Fruit fly (Drosophila melanogaster): ENCODE results near the gene Pak3.
A peak's percentile ranks its signal among the peaks of the same experiment; 100 is the strongest.

Gene Pak3

dm6 chr3R:16431707-16432106, 21.9 kb downstream of the Pak3 start (continued):
- no peak for TF ChIP-seq D (optimal IDR thresholded peaks at IDR 0.05)
- no peak for TF ChIP-seq D (GFP tag; optimal IDR thresholded peaks at IDR 0.05)
- peak; percentile 26 for TF ChIP-seq CG12071 (GFP tag; optimal IDR thresholded peaks at IDR 0.05)
- TF ChIP-seq grau (tag; optimal IDR thresholded peaks at IDR 0.05), result peak; percentile 56
- TF ChIP-seq Vsx1 (GFP tag; optimal IDR thresholded peaks at IDR 0.05), result no peak
- peak; percentile 13 for TF ChIP-seq CG18262 (tag; optimal IDR thresholded peaks at IDR 0.05)
- TF ChIP-seq YL-1 (GFP tag; optimal IDR thresholded peaks at IDR 0.05), result no peak
- TF ChIP-seq CG8359 (GFP tag; optimal IDR thresholded peaks at IDR 0.05; ENCODE audit: borderline replicate concordance), result no peak
- TF ChIP-seq Hey (tag; optimal IDR thresholded peaks at IDR 0.05), result no peak
- TF ChIP-seq CG13624 (GFP tag; optimal IDR thresholded peaks at IDR 0.05), result peak; percentile 54
- peak; percentile 84 for TF ChIP-seq HmgZ (tag; optimal IDR thresholded peaks at IDR 0.05)
- no peak; the same call in 2 of the 3 replicates for TF ChIP-seq mld (GFP tag; IDR thresholded peaks at IDR 0.05; ENCODE audit: partially characterized antibody)
- peak; percentile 35 for TF ChIP-seq CG4424 (GFP tag; optimal IDR thresholded peaks at IDR 0.05)
- TF ChIP-seq CG3407 (GFP tag; optimal IDR thresholded peaks at IDR 0.05), result peak; percentile 1
- no peak for TF ChIP-seq CG31224 (GFP tag; IDR thresholded peaks at IDR 0.05)
- no peak for TF ChIP-seq Jarid2 (GFP tag; optimal IDR thresholded peaks at IDR 0.05)
- TF ChIP-seq CG17186 (GFP tag; optimal IDR thresholded peaks at IDR 0.05), result no peak
- TF ChIP-seq CG31441 (GFP tag; IDR thresholded peaks at IDR 0.05), result no peak; the same call in 1 of the 2 replicates
- peak; percentile 23 for TF ChIP-seq CG10654 (GFP tag; optimal IDR thresholded peaks at IDR 0.05)
- no peak for TF ChIP-seq Rx (GFP tag; IDR thresholded peaks at IDR 0.05)
- peak; percentile 27 for TF ChIP-seq zfh2 (GFP tag; optimal IDR thresholded peaks at IDR 0.05)
- TF ChIP-seq Oaz (GFP tag; IDR thresholded peaks at IDR 0.05), result no peak
- no peak for TF ChIP-seq CG1024 (GFP tag; IDR thresholded peaks at IDR 0.05)
- TF ChIP-seq Hmx (GFP tag; optimal IDR thresholded peaks at IDR 0.05), result no peak
- TF ChIP-seq psq (GFP tag; optimal IDR thresholded peaks at IDR 0.05), result no peak
- TF ChIP-seq Dip2 (GFP tag; IDR thresholded peaks at IDR 0.05), result no peak
- TF ChIP-seq CHES-1-like (GFP tag; optimal IDR thresholded peaks at IDR 0.05), result no peak
- no peak for TF ChIP-seq CG9437 (GFP tag; optimal IDR thresholded peaks at IDR 0.05)
- no peak for TF ChIP-seq Atf3 (GFP tag; optimal IDR thresholded peaks at IDR 0.05)
- no peak for TF ChIP-seq unpg (GFP tag; optimal IDR thresholded peaks at IDR 0.05)
- TF ChIP-seq CG10462 (GFP tag; optimal IDR thresholded peaks at IDR 0.05), result no peak
- no peak for TF ChIP-seq da (GFP tag; optimal IDR thresholded peaks at IDR 0.05)
- TF ChIP-seq CG17912 (GFP tag; optimal IDR thresholded peaks at IDR 0.05), result peak; percentile 79
- no peak for TF ChIP-seq twi (tag; optimal IDR thresholded peaks at IDR 0.05)
- TF ChIP-seq CG1647 (GFP tag; optimal IDR thresholded peaks at IDR 0.05), result peak; percentile 21
- TF ChIP-seq salm (tag; optimal IDR thresholded peaks at IDR 0.05), result no peak
- peak; percentile 31 for TF ChIP-seq CG15601 (tag; optimal IDR thresholded peaks at IDR 0.05)
- peak; percentile 98 for TF ChIP-seq CTCF (GFP tag; optimal IDR thresholded peaks at IDR 0.05)
- no peak; the same call in 1 of the 2 replicates for TF ChIP-seq CG10959 (GFP tag; IDR thresholded peaks at IDR 0.05)
- no peak for TF ChIP-seq CG11695 (GFP tag; IDR thresholded peaks at IDR 0.05)
- TF ChIP-seq Spps (tag; optimal IDR thresholded peaks at IDR 0.05), result no peak
- no peak; the same call in 2 of the 3 replicates for TF ChIP-seq Mrtf (GFP tag; IDR thresholded peaks at IDR 0.05)
- no peak for TF ChIP-seq CG9797 (GFP tag; optimal IDR thresholded peaks at IDR 0.05)
- TF ChIP-seq CG8290 (GFP tag; optimal IDR thresholded peaks at IDR 0.05), result peak; percentile 52
- TF ChIP-seq CG8290 (tag; optimal IDR thresholded peaks at IDR 0.05), result peak in 1 of 2 experiments; percentile 89
- TF ChIP-seq Bdp1 (GFP tag; optimal IDR thresholded peaks at IDR 0.05), result peak; percentile 100
- no peak for TF ChIP-seq Gug (GFP tag; IDR thresholded peaks at IDR 0.05)
- TF ChIP-seq Hsf (GFP tag; optimal IDR thresholded peaks at IDR 0.05), result peak; percentile 7
- TF ChIP-seq CG15514 (GFP tag; optimal IDR thresholded peaks at IDR 0.05), result peak; percentile 23
- peak; percentile 42 for TF ChIP-seq Dek (tag; optimal IDR thresholded peaks at IDR 0.05)
- TF ChIP-seq HLHmδ (GFP tag; optimal IDR thresholded peaks at IDR 0.05), result no peak
- TF ChIP-seq Camta (GFP tag; optimal IDR thresholded peaks at IDR 0.05), result peak; percentile 9
- TF ChIP-seq zfh1 (GFP tag; IDR thresholded peaks at IDR 0.05), result peak; percentile 63; the same call in 2 of the 3 replicates
